Worm (Caenorhabditis elegans) whole organism, L4 larva: ENCODE data around the gene F41E6.15.

Experiments used
- F10B5.3 ChIP-seq: sonication (generic microtip); optimal IDR thresholded peaks from 2 replicates; lab custom pipeline; 2016; ENCODE audit warnings: mild to moderate bottlenecking, missing genetic modification characterization, missing compliant biosample characterization
- F26F4.8 ChIP-seq: fragments of 200-800 bp; sonication (Bioruptor generic); conservative IDR thresholded peaks from 2 replicates; pipeline ENCODE4 v1.3.6; 2022; ENCODE audit warnings: missing genetic modification characterization, missing compliant biosample characterization
- F37D6.2 ChIP-seq: sonication (generic microtip); optimal IDR thresholded peaks from 2 replicates; lab custom pipeline; 2016; ENCODE audit warnings: mild to moderate bottlenecking, missing genetic modification characterization, missing compliant biosample characterization
- F44E2.7 ChIP-seq: fragments of 200-800 bp; sonication (Bioruptor generic); IDR thresholded peaks from 2 replicates; pipeline ENCODE4 v2.1.2; 2022; ENCODE audit warnings: missing genetic modification characterization, missing compliant biosample characterization
- F49E8.2 ChIP-seq: sonication (generic microtip); optimal IDR thresholded peaks from 2 replicates; lab custom pipeline; 2016; ENCODE audit warnings: missing compliant biosample characterization, mild to moderate bottlenecking, missing genetic modification characterization, borderline replicate concordance
- R02D3.7 ChIP-seq: fragments of 150-350 bp; sonication (generic microtip); optimal IDR thresholded peaks from 3 replicates; lab custom pipeline; 2014; ENCODE audit warnings: missing biosample characterization, missing genetic modification characterization
- T20F7.1 ChIP-seq: fragments of 200-800 bp; sonication (Bioruptor generic); optimal IDR thresholded peaks from 2 replicates; lab custom pipeline; 2018; ENCODE audit warnings: mild to moderate bottlenecking, missing genetic modification characterization, missing compliant biosample characterization
- ZK546.5 ChIP-seq, 2 experiments: sonication (generic microtip); optimal IDR thresholded peaks; 2 replicates each; lab custom pipeline; 2017; ENCODE audit warnings: missing biosample characterization in 2 of 2, missing genetic modification characterization in 2 of 2
- aha-1 ChIP-seq: fragments of 150-350 bp; peaks from one replicate; lab custom pipeline; 2014; ENCODE audit warnings: missing biosample characterization, missing genetic modification characterization
- ceh-20 ChIP-seq: fragments of 200-800 bp; sonication (Bioruptor generic); IDR thresholded peaks from 2 replicates; pipeline ENCODE4 v1.3.6; 2022; ENCODE audit warnings: missing genetic modification reagents, missing genetic modification characterization, missing compliant biosample characterization
- ceh-28 ChIP-seq: fragments of 150-350 bp; optimal IDR thresholded peaks from 2 replicates; lab custom pipeline; 2014; ENCODE audit warnings: missing biosample characterization, missing genetic modification reagents, missing genetic modification characterization
- ceh-44 ChIP-seq: fragments of 200-800 bp; sonication (Bioruptor generic); IDR thresholded peaks from 2 replicates; pipeline ENCODE4 v1.3.6; 2022; ENCODE audit warnings: missing genetic modification reagents, missing genetic modification characterization, missing compliant biosample characterization
- ceh-62 ChIP-seq: sonication (generic microtip); optimal IDR thresholded peaks from 2 replicates; lab custom pipeline; 2017; ENCODE audit warnings: missing biosample characterization, missing genetic modification characterization
- ceh-82 ChIP-seq: sonication (generic microtip); optimal IDR thresholded peaks from 2 replicates; lab custom pipeline; 2017; ENCODE audit warnings: missing biosample characterization, missing genetic modification characterization
- ces-1 ChIP-seq: fragments of 150-350 bp; sonication (generic microtip); optimal IDR thresholded peaks from 4 replicates; lab custom pipeline; 2014; ENCODE audit warnings: missing biosample characterization, missing genetic modification reagents, missing genetic modification characterization
- ctbp-1 ChIP-seq: fragments of 200-800 bp; sonication (Bioruptor generic); IDR thresholded peaks from 2 replicates; pipeline ENCODE4 v1.3.6; 2022; ENCODE audit warnings: missing genetic modification reagents, missing genetic modification characterization, missing compliant biosample characterization
- daf-19 ChIP-seq: fragments of 200-800 bp; sonication (Bioruptor generic); conservative IDR thresholded peaks from 2 replicates; pipeline ENCODE4 v1.3.6; 2022; ENCODE audit warnings: missing genetic modification characterization, missing compliant biosample characterization
- dmd-8 ChIP-seq: fragments of 200-800 bp; sonication (Bioruptor generic); IDR thresholded peaks from 2 replicates; pipeline ENCODE4 v1.3.6; 2022; ENCODE audit warnings: missing genetic modification characterization, missing compliant biosample characterization
- dpl-1 ChIP-seq: fragments of 150-350 bp; optimal IDR thresholded peaks from 2 replicates; lab custom pipeline; 2014; ENCODE audit warnings: missing biosample characterization, missing genetic modification reagents, missing genetic modification characterization
- duxl-1 ChIP-seq: sonication (generic microtip); optimal IDR thresholded peaks from 2 replicates; lab custom pipeline; 2016; ENCODE audit warnings: mild to moderate bottlenecking, missing genetic modification characterization, moderate library complexity, missing compliant biosample characterization; ENCODE audit not compliant: poor library complexity
- dve-1 ChIP-seq: sonication (generic microtip); optimal IDR thresholded peaks from 2 replicates; lab custom pipeline; 2017; ENCODE audit warnings: antibody characterized with exemption, mild to moderate bottlenecking, missing genetic modification characterization, missing compliant biosample characterization; ENCODE audit not compliant: insufficient read depth
- egl-27 ChIP-seq: sonication (generic microtip); optimal IDR thresholded peaks from 3 replicates; lab custom pipeline; 2017; ENCODE audit warnings: missing biosample characterization, missing genetic modification reagents, missing genetic modification characterization
- hif-1 ChIP-seq, 2 experiments: sonication (generic microtip); optimal IDR thresholded peaks; 2 replicates each; lab custom pipeline; 2016 to 2017; ENCODE audit warnings: missing compliant biosample characterization in 2 of 2, missing genetic modification characterization in 2 of 2, missing genetic modification reagents in 2 of 2, missing genotype in 2 of 2, mild to moderate bottlenecking in 1 of 2
- hmg-1.1 ChIP-seq: fragments of 200-800 bp; sonication (Bioruptor generic); IDR thresholded peaks from 2 replicates; pipeline ENCODE4 v1.3.6; 2022; ENCODE audit warnings: missing genetic modification reagents, missing genetic modification characterization, missing compliant biosample characterization
- jun-1 ChIP-seq: fragments of 150-350 bp; optimal IDR thresholded peaks from 2 replicates; lab custom pipeline; 2014; ENCODE audit warnings: missing biosample characterization, missing genetic modification reagents, missing genetic modification characterization
- lin-38 ChIP-seq: fragments of 200-800 bp; sonication (Bioruptor generic); IDR thresholded peaks from 2 replicates; pipeline ENCODE4 v1.3.6; 2022; ENCODE audit warnings: missing genetic modification reagents, missing genetic modification characterization, missing compliant biosample characterization
- lin-39 ChIP-seq: fragments of 150-350 bp; optimal IDR thresholded peaks from 2 replicates; lab custom pipeline; 2014; ENCODE audit warnings: missing biosample characterization, missing genetic modification reagents, missing genetic modification characterization
- madf-5 ChIP-seq, 2 experiments: fragments of 200-800 bp; sonication (Bioruptor generic); IDR thresholded peaks; 2 replicates each; pipeline ENCODE4 v1.3.6; 2022; ENCODE audit warnings: missing compliant biosample characterization in 2 of 2, missing genetic modification characterization in 2 of 2
- madf-9 ChIP-seq: fragments of 200-800 bp; sonication (Bioruptor generic); conservative IDR thresholded peaks from 2 replicates; pipeline ENCODE4 v1.3.6; 2022; ENCODE audit warnings: missing genetic modification reagents, missing genetic modification characterization, missing compliant biosample characterization
- mdt-29 ChIP-seq: fragments of 200-800 bp; sonication (Bioruptor generic); IDR thresholded peaks from 2 replicates; pipeline ENCODE4 v1.3.6; 2022; ENCODE audit warnings: missing genetic modification reagents, missing genetic modification characterization, missing compliant biosample characterization
- mxl-3 ChIP-seq: fragments of 200-800 bp; sonication (Bioruptor generic); optimal IDR thresholded peaks from 2 replicates; lab custom pipeline; 2018; ENCODE audit warnings: mild to moderate bottlenecking, missing genetic modification characterization, missing compliant biosample characterization
- nhr-102 ChIP-seq: sonication (generic microtip); optimal IDR thresholded peaks from 2 replicates; lab custom pipeline; 2016; ENCODE audit warnings: mild to moderate bottlenecking, missing genetic modification characterization, moderate library complexity, missing compliant biosample characterization
- nhr-11 ChIP-seq: fragments of 150-350 bp; optimal IDR thresholded peaks from 2 replicates; lab custom pipeline; 2014; ENCODE audit warnings: missing biosample characterization, missing genetic modification characterization
- nhr-111 ChIP-seq: fragments of 200-800 bp; sonication (Bioruptor generic); optimal IDR thresholded peaks from 2 replicates; lab custom pipeline; 2018; ENCODE audit warnings: mild to moderate bottlenecking, missing genetic modification characterization, missing compliant biosample characterization
- nhr-41 ChIP-seq: fragments of 200-800 bp; sonication (Bioruptor generic); IDR thresholded peaks from 2 replicates; pipeline ENCODE4 v1.3.6; 2022; ENCODE audit warnings: missing genetic modification reagents, missing genetic modification characterization, missing compliant biosample characterization
- nhr-42 ChIP-seq: fragments of 200-800 bp; sonication (Bioruptor generic); IDR thresholded peaks from 2 replicates; pipeline ENCODE4 v1.3.6; 2022; ENCODE audit warnings: missing genetic modification characterization, missing compliant biosample characterization
- nhr-48 ChIP-seq: sonication (generic microtip); optimal IDR thresholded peaks from 2 replicates; lab custom pipeline; 2016; ENCODE audit warnings: mild to moderate bottlenecking, missing genetic modification characterization, missing compliant biosample characterization
- nhr-6 ChIP-seq: fragments of 150-350 bp; optimal IDR thresholded peaks from 2 replicates; lab custom pipeline; 2014; ENCODE audit warnings: missing biosample characterization, missing genetic modification characterization
- nhr-77 ChIP-seq: fragments of 150-350 bp; optimal IDR thresholded peaks from 2 replicates; lab custom pipeline; 2014; ENCODE audit warnings: missing biosample characterization, missing genetic modification characterization
- pha-4 ChIP-seq, 2 experiments: fragments of 150-350 bp in 1 of 2; fragments of 200-800 bp in 1 of 2; sonication (Bioruptor generic) in 1 of 2; IDR thresholded peaks in 1 of 2; optimal IDR thresholded peaks in 1 of 2; 2 replicates each; pipeline versions ENCODE4 v1.3.6 to Lab custom; 2014 to 2022; ENCODE audit warnings: missing genetic modification characterization in 2 of 2, missing genetic modification reagents in 2 of 2, missing biosample characterization in 1 of 2, missing compliant biosample characterization in 1 of 2
- pqm-1 ChIP-seq: sonication (generic microtip); optimal IDR thresholded peaks from 2 replicates; lab custom pipeline; 2017; ENCODE audit warnings: missing biosample characterization, missing genetic modification characterization
- sdz-12 ChIP-seq: fragments of 200-800 bp; sonication (Bioruptor generic); optimal IDR thresholded peaks from 2 replicates; lab custom pipeline; 2018; ENCODE audit warnings: mild to moderate bottlenecking, missing genetic modification characterization, missing compliant biosample characterization
- skn-1 ChIP-seq: fragments of 150-350 bp; optimal IDR thresholded peaks from 2 replicates; lab custom pipeline; 2014; ENCODE audit warnings: missing biosample characterization, missing genetic modification characterization
- snpc-1.2 ChIP-seq: fragments of 200-800 bp; sonication (Bioruptor generic); IDR thresholded peaks from 2 replicates; pipeline ENCODE4 v1.3.6; 2022; ENCODE audit warnings: missing genetic modification reagents, missing genetic modification characterization, missing compliant biosample characterization
- tra-1 ChIP-seq: fragments of 200-800 bp; sonication (Bioruptor generic); IDR thresholded peaks from 2 replicates; pipeline ENCODE4 v1.3.6; 2022; ENCODE audit warnings: missing genetic modification reagents, missing genetic modification characterization, missing compliant biosample characterization
- unc-39 ChIP-seq: sonication (generic microtip); optimal IDR thresholded peaks from 2 replicates; lab custom pipeline; 2017; ENCODE audit warnings: missing biosample characterization, missing genetic modification characterization
- vab-7 ChIP-seq: fragments of 200-800 bp; sonication (Bioruptor generic); IDR thresholded peaks from 2 replicates; pipeline ENCODE4 v1.3.6; 2022; ENCODE audit warnings: missing genetic modification reagents, missing genetic modification characterization, missing compliant biosample characterization
- zfp-3 ChIP-seq: fragments of 200-800 bp; sonication (Bioruptor generic); conservative IDR thresholded peaks from 2 replicates; pipeline ENCODE4 v1.3.6; 2022; ENCODE audit warnings: missing genetic modification reagents, missing genetic modification characterization, missing compliant biosample characterization
- zip-2 ChIP-seq: fragments of 150-350 bp; optimal IDR thresholded peaks from 2 replicates; lab custom pipeline; 2014; ENCODE audit warnings: missing biosample characterization, missing genetic modification characterization
- ztf-7 ChIP-seq: fragments of 150-350 bp; optimal IDR thresholded peaks from 2 replicates; lab custom pipeline; 2014; ENCODE audit warnings: missing biosample characterization, missing genetic modification characterization

Gene F41E6.15

ce11 chrV:8651007-8651711 lies 48.6 kb upstream of the F41E6.15 start (continued):
- TF ChIP-seq nhr-102 (peak; percentile 93), sdz-12 (no peak), F44E2.7 (no peak), F10B5.3 (tag; lab: Kevin White, UChicago) (no peak), tra-1 (GFP tag; lab: Robert Waterston, UW) (peak; percentile 99), unc-39 (tag; lab: Kevin White, UChicago) (no peak), ceh-62 (tag; lab: Kevin White, UChicago) (no peak), F37D6.2 (tag; lab: Kevin White, UChicago) (no peak), nhr-11 (tag; lab: Kevin White, UChicago) (no peak), dmd-8 (GFP tag; lab: Robert Waterston, UW) (no peak), ZK546.5 (tag; optimal IDR thresholded peaks at IDR 0.05; lab: Kevin White, UChicago) (no peak), ceh-82 (tag; lab: Kevin White, UChicago) (no peak), nhr-48 (tag; lab: Kevin White, UChicago) (peak; percentile 94), lin-38 (GFP tag; lab: Robert Waterston, UW) (no peak), ceh-20 (peak; percentile 78), daf-19 (GFP tag; lab: Robert Waterston, UW) (no peak), T20F7.1 (GFP tag; lab: Kevin White, UChicago) (peak; percentile 73), madf-5 (GFP tag; IDR thresholded peaks at IDR 0.05; lab: Robert Waterston, UW) (no peak), egl-27 (tag; lab: Kevin White, UChicago) (no peak), jun-1 (peak; percentile 64), zip-2 (tag; lab: Kevin White, UChicago) (no peak), F26F4.8 (no peak), nhr-111 (GFP tag; lab: Kevin White, UChicago) (no peak), nhr-77 (tag; lab: Kevin White, UChicago) (peak; percentile 88), hif-1 (tag; optimal IDR thresholded peaks at IDR 0.05; lab: Kevin White, UChicago) (peak in 1 of 2 experiments; percentile 37), skn-1 (no peak), snpc-1.2 (GFP tag; lab: Robert Waterston, UW) (no peak), nhr-6 (tag; lab: Kevin White, UChicago) (peak; percentile 22), vab-7 (GFP tag; lab: Robert Waterston, UW) (no peak), mdt-29 (GFP tag; lab: Robert Waterston, UW) (no peak), ceh-28 (tag; lab: Kevin White, UChicago) (no peak), dpl-1 (GFP tag; lab: Kevin White, UChicago) (no peak), ztf-7 (tag; lab: Kevin White, UChicago) (no peak), F49E8.2 (tag; lab: Kevin White, UChicago) (no peak), pha-4 (GFP tag; IDR thresholded peaks at IDR 0.05; lab: Robert Waterston, UW) (peak; percentile 85; the same call in 1 of the 2 replicates), pha-4 (tag; optimal IDR thresholded peaks at IDR 0.05; lab: Kevin White, UChicago) (peak; percentile 23), duxl-1 (tag; lab: Kevin White, UChicago) (no peak), nhr-42 (GFP tag; lab: Robert Waterston, UW) (no peak), zfp-3 (GFP tag; lab: Robert Waterston, UW) (no peak), lin-39 (tag; lab: Kevin White, UChicago) (no peak), aha-1 (tag; lab: Kevin White, UChicago) (no peak), ces-1 (GFP tag; lab: Kevin White, UChicago) (no peak), nhr-41 (GFP tag; lab: Robert Waterston, UW) (peak; percentile 78; the same call in 1 of the 2 replicates), dve-1 (peak; percentile 96), hmg-1.1 (no peak), mxl-3 (GFP tag; lab: Kevin White, UChicago) (peak; percentile 42), pqm-1 (peak; percentile 99), ctbp-1 (GFP tag; lab: Robert Waterston, UW) (no peak), ceh-44 (GFP tag; lab: Robert Waterston, UW) (no peak), R02D3.7 (tag; lab: Kevin White, UChicago) (no peak), madf-9 (GFP tag; lab: Robert Waterston, UW) (no peak)
